Worm (Caenorhabditis elegans) whole organism, young adult: Measurements from ENCODE around the gene E02H4.8.

ENCODE experiments used
- B0261.1 ChIP-seq: sonication (generic microtip); optimal IDR thresholded peaks from 2 replicates; lab custom pipeline; 2016; ENCODE audit warnings: mild to moderate bottlenecking, missing genetic modification characterization, moderate library complexity, missing compliant biosample characterization
- Y67H2A.10 ChIP-seq: fragments of 200-800 bp; sonication (Bioruptor generic); conservative IDR thresholded peaks from 2 replicates; pipeline ENCODE4 v1.3.6; 2022; ENCODE audit warnings: missing genetic modification reagents, missing genetic modification characterization, missing compliant biosample characterization
- ama-1 ChIP-seq, 3 experiments: fragments of 150-350 bp in 1 of 3; sonication (generic microtip) in 2 of 3; optimal IDR thresholded peaks; 2 replicates each; lab custom pipeline; 2014 to 2018; ENCODE audit warnings: missing biosample characterization in 2 of 3, missing genetic modification characterization in 2 of 3, missing genetic modification reagents in 2 of 3
- nhr-90 ChIP-seq: sonication (generic microtip); optimal IDR thresholded peaks from 2 replicates; lab custom pipeline; 2016; ENCODE audit warnings: missing genotype, mild to moderate bottlenecking, missing genetic modification characterization, missing compliant biosample characterization
- zfh-2 ChIP-seq: fragments of 200-800 bp; sonication (Bioruptor generic); conservative IDR thresholded peaks from 2 replicates; pipeline ENCODE4 v1.3.6; 2022; ENCODE audit warnings: missing genetic modification reagents, missing genetic modification characterization, missing compliant biosample characterization

DNA sequence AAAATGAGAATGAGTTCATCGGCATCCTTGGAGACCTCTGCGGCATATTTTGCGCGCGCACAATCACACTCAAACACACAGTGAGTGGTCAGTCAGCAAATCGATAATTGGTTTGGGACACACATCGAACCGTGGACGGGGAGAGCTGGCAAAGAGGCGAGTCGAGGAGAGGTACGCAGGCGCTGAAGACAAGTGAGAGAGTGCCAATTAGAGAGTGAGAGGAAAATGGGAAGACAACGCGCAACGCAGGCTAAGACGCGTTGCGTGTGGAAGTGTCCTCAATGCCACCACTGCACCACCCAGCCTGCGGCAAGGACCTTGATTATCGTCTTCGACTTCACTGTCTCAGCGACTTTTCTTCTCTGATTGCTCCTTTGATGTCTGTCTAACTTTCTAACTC, 33.8 kb upstream of the E02H4.8 start:
- TF ChIP-seq Y67H2A.10 (GFP tag; lab: Robert Waterston, UW), result no peak
- no peak for TF ChIP-seq B0261.1 (tag; lab: Kevin White, UChicago)
- no peak for TF ChIP-seq nhr-90 (tag; lab: Kevin White, UChicago)
- no peak for TF ChIP-seq ama-1 (optimal IDR thresholded peaks at IDR 0.05; lab: Kevin White, UChicago)
- no peak for TF ChIP-seq ama-1 (GFP tag; optimal IDR thresholded peaks at IDR 0.05; lab: Kevin White, UChicago)
- TF ChIP-seq zfh-2 (GFP tag; lab: Robert Waterston, UW), result peak; percentile 93
